Worm (Caenorhabditis elegans) whole organism, L2 larva: Measurements from ENCODE around the gene oma-2.

Source experiments
- C34F6.9 ChIP-seq: fragments of 150-350 bp; optimal IDR thresholded peaks from 2 replicates; lab custom pipeline; 2014; ENCODE audit warnings: missing biosample characterization, missing genetic modification characterization
- F13H6.1 ChIP-seq: sonication (generic microtip); optimal IDR thresholded peaks from 2 replicates; lab custom pipeline; 2016; ENCODE audit warnings: missing genetic modification characterization, missing compliant biosample characterization
- R02D3.7 ChIP-seq: fragments of 150-350 bp; optimal IDR thresholded peaks from 2 replicates; lab custom pipeline; 2014; ENCODE audit warnings: missing biosample characterization, missing genetic modification characterization
- Y55F3AM.14 ChIP-seq: fragments of 200-800 bp; sonication (Bioruptor generic); optimal IDR thresholded peaks from 2 replicates; lab custom pipeline; 2018; ENCODE audit warnings: mild to moderate bottlenecking, missing genetic modification characterization, missing compliant biosample characterization
- ZK546.5 ChIP-seq: sonication (generic microtip); optimal IDR thresholded peaks from 2 replicates; lab custom pipeline; 2017; ENCODE audit warnings: missing biosample characterization, missing genetic modification characterization
- alr-1 ChIP-seq: fragments of 150-350 bp; optimal IDR thresholded peaks from 2 replicates; lab custom pipeline; 2014; ENCODE audit warnings: missing biosample characterization, missing genetic modification characterization
- ama-1 ChIP-seq: fragments of 150-350 bp; optimal IDR thresholded peaks from 2 replicates; lab custom pipeline; 2018; ENCODE audit warnings: inconsistent platforms
- blmp-1 ChIP-seq: sonication (generic microtip); optimal IDR thresholded peaks from 2 replicates; lab custom pipeline; 2017; ENCODE audit warnings: missing genetic modification characterization, mild to moderate bottlenecking, missing compliant biosample characterization, antibody characterized with exemption, moderate library complexity; ENCODE audit not compliant: insufficient read depth
- ceh-16 ChIP-seq: fragments of 150-350 bp; optimal IDR thresholded peaks from 2 replicates; lab custom pipeline; 2014; ENCODE audit warnings: missing biosample characterization, missing genetic modification characterization
- ceh-82 ChIP-seq: fragments of 150-350 bp; optimal IDR thresholded peaks from 2 replicates; lab custom pipeline; 2014; ENCODE audit warnings: missing biosample characterization, missing genetic modification characterization
- crh-2 ChIP-seq: sonication (generic microtip); optimal IDR thresholded peaks from 2 replicates; lab custom pipeline; 2017; ENCODE audit warnings: missing biosample characterization, missing genetic modification characterization
- egl-27 ChIP-seq: sonication (generic microtip); optimal IDR thresholded peaks from 3 replicates; lab custom pipeline; 2017; ENCODE audit warnings: missing biosample characterization, missing genetic modification reagents, missing genetic modification characterization
- elt-1 ChIP-seq: fragments of 150-350 bp; optimal IDR thresholded peaks from 2 replicates; lab custom pipeline; 2014; ENCODE audit warnings: missing biosample characterization, missing genetic modification characterization
- elt-3 ChIP-seq: sonication (generic microtip); optimal IDR thresholded peaks from 2 replicates; lab custom pipeline; 2017; ENCODE audit warnings: missing biosample characterization, missing genetic modification characterization
- fos-1 ChIP-seq: fragments of 150-350 bp; optimal IDR thresholded peaks from 2 replicates; lab custom pipeline; 2014; ENCODE audit warnings: missing biosample characterization, missing genetic modification characterization
- gmeb-1 ChIP-seq: fragments of 150-350 bp; optimal IDR thresholded peaks from 2 replicates; lab custom pipeline; 2014; ENCODE audit warnings: missing biosample characterization, missing genetic modification characterization
- lin-13 ChIP-seq: fragments of 150-350 bp; optimal IDR thresholded peaks from 2 replicates; lab custom pipeline; 2014; ENCODE audit warnings: missing biosample characterization, missing genetic modification reagents, missing genetic modification characterization
- mbf-1 ChIP-seq: sonication (generic microtip); optimal IDR thresholded peaks from 2 replicates; lab custom pipeline; 2017; ENCODE audit warnings: missing biosample characterization, missing genetic modification characterization
- nhr-11 ChIP-seq: fragments of 150-350 bp; optimal IDR thresholded peaks from 2 replicates; lab custom pipeline; 2014; ENCODE audit warnings: missing biosample characterization, missing genetic modification characterization
- nhr-12 ChIP-seq: fragments of 150-350 bp; optimal IDR thresholded peaks from 2 replicates; lab custom pipeline; 2014; ENCODE audit warnings: missing biosample characterization, missing genetic modification characterization
- nhr-129 ChIP-seq: fragments of 150-350 bp; optimal IDR thresholded peaks from 2 replicates; lab custom pipeline; 2014; ENCODE audit warnings: missing biosample characterization, missing genetic modification characterization
- nhr-21 ChIP-seq: fragments of 150-350 bp; optimal IDR thresholded peaks from 2 replicates; lab custom pipeline; 2014; ENCODE audit warnings: missing biosample characterization, missing genetic modification characterization
- nhr-23 ChIP-seq: fragments of 150-350 bp; optimal IDR thresholded peaks from 2 replicates; lab custom pipeline; 2014; ENCODE audit warnings: missing biosample characterization, missing genetic modification reagents, missing genetic modification characterization
- nhr-237 ChIP-seq: fragments of 150-350 bp; optimal IDR thresholded peaks from 2 replicates; lab custom pipeline; 2014; ENCODE audit warnings: missing biosample characterization, missing genetic modification characterization
- nhr-25 ChIP-seq: fragments of 150-350 bp; sonication (generic microtip); optimal IDR thresholded peaks from 3 replicates; lab custom pipeline; 2014; ENCODE audit warnings: missing biosample characterization, missing genetic modification characterization
- nhr-6 ChIP-seq: fragments of 150-350 bp; optimal IDR thresholded peaks from 2 replicates; lab custom pipeline; 2014; ENCODE audit warnings: missing biosample characterization, missing genetic modification characterization
- nhr-77 ChIP-seq: fragments of 150-350 bp; optimal IDR thresholded peaks from 2 replicates; lab custom pipeline; 2014; ENCODE audit warnings: missing biosample characterization, missing genetic modification characterization
- sma-3 ChIP-seq: sonication (generic microtip); optimal IDR thresholded peaks from 2 replicates; lab custom pipeline; 2016; ENCODE audit warnings: missing genetic modification reagents, missing genetic modification characterization, missing compliant biosample characterization
- sma-9 ChIP-seq, 2 experiments: fragments of 150-350 bp in 1 of 2; sonication (generic microtip) in 1 of 2; optimal IDR thresholded peaks; 2 replicates each; lab custom pipeline; 2014 to 2016; ENCODE audit warnings: missing genetic modification characterization in 2 of 2, mild to moderate bottlenecking in 1 of 2, missing biosample characterization in 1 of 2, missing compliant biosample characterization in 1 of 2, missing genetic modification reagents in 1 of 2, moderate library complexity in 1 of 2
- unc-55 ChIP-seq: fragments of 150-350 bp; sonication (generic microtip); optimal IDR thresholded peaks from 3 replicates; lab custom pipeline; 2014; ENCODE audit warnings: missing biosample characterization, missing genetic modification reagents, missing genetic modification characterization
- unc-62 ChIP-seq: fragments of 150-350 bp; optimal IDR thresholded peaks from 2 replicates; lab custom pipeline; 2014; ENCODE audit warnings: missing biosample characterization, missing genetic modification reagents, missing genetic modification characterization
- zag-1 ChIP-seq: fragments of 150-350 bp; optimal IDR thresholded peaks from 2 replicates; lab custom pipeline; 2014; ENCODE audit warnings: missing biosample characterization, missing genetic modification characterization
- ztf-1 ChIP-seq: fragments of 200-800 bp; sonication (Bioruptor generic); conservative IDR thresholded peaks from 2 replicates; pipeline ENCODE4 v1.3.6; 2022; ENCODE audit warnings: missing genetic modification characterization, missing compliant biosample characterization
- ztf-11 ChIP-seq: sonication (generic microtip); optimal IDR thresholded peaks from 2 replicates; lab custom pipeline; 2017; ENCODE audit warnings: missing biosample characterization, missing genetic modification characterization
- ztf-4 ChIP-seq: fragments of 150-350 bp; optimal IDR thresholded peaks from 2 replicates; lab custom pipeline; 2014; ENCODE audit warnings: missing biosample characterization, missing genetic modification characterization

The oma-2 gene

DNA sequence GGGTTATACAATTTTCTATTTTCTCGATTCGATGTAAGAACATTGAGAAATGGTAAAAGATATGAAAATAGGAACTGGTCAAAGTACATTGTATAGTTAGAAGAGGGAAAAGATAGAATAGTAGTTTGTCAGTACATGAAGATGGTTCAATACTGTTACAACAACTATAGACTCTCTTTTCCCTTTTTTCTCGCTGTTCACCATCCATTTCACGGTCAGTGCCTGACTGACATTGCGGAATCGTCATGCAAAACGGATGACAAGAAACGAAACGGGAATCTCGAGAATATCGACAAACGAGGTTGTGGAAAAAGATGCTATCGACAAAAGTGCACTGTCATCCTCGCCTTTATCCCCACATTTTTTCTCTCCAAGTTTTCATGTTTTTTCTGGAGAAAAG, 14.4 kb downstream of the oma-2 start:
- TF ChIP-seq mbf-1 (tag; lab: Kevin White, UChicago) (no peak), nhr-21 (tag; lab: Kevin White, UChicago) (peak; percentile 11), nhr-129 (tag; lab: Kevin White, UChicago) (peak; percentile 38), blmp-1 (tag; lab: Kevin White, UChicago) (peak; percentile 56), Y55F3AM.14 (GFP tag; lab: Kevin White, UChicago) (no peak), elt-1 (tag; lab: Kevin White, UChicago) (peak; percentile 9), nhr-11 (no peak), ztf-1 (GFP tag; lab: Robert Waterston, UW) (no peak), sma-9 (GFP tag; optimal IDR thresholded peaks at IDR 0.05; lab: Kevin White, UChicago) (peak; percentile 44), sma-9 (tag; optimal IDR thresholded peaks at IDR 0.05; lab: Kevin White, UChicago) (no peak)

- no peak for TF ChIP-seq fos-1 (tag; lab: Kevin White, UChicago)
- peak; percentile 71 for TF ChIP-seq nhr-25
- TF ChIP-seq egl-27: peak; percentile 40
- TF ChIP-seq alr-1 (tag; lab: Kevin White, UChicago): no peak
- TF ChIP-seq ama-1: no peak
- no peak for TF ChIP-seq nhr-6 (tag; lab: Kevin White, UChicago)
- TF ChIP-seq gmeb-1 (tag; lab: Kevin White, UChicago): no peak
- TF ChIP-seq ceh-16 (tag; lab: Kevin White, UChicago): peak; percentile 81
- no peak for TF ChIP-seq zag-1 (tag; lab: Kevin White, UChicago)
- TF ChIP-seq nhr-21 (tag; lab: Kevin White, UChicago): peak; percentile 44
- TF ChIP-seq sma-3 (GFP tag; lab: Kevin White, UChicago): peak; percentile 21
- TF ChIP-seq crh-2 (tag; lab: Kevin White, UChicago): peak; percentile 4
- peak; percentile 15 for TF ChIP-seq sma-9 (GFP tag; optimal IDR thresholded peaks at IDR 0.05; lab: Kevin White, UChicago)
- no peak for TF ChIP-seq sma-9 (tag; optimal IDR thresholded peaks at IDR 0.05; lab: Kevin White, UChicago)
- no peak for TF ChIP-seq elt-1 (tag; lab: Kevin White, UChicago)
- no peak for TF ChIP-seq F13H6.1
Observed at ce11 chrV:8044957-8045356, 15.7 kb downstream of the oma-2 start.

DNA sequence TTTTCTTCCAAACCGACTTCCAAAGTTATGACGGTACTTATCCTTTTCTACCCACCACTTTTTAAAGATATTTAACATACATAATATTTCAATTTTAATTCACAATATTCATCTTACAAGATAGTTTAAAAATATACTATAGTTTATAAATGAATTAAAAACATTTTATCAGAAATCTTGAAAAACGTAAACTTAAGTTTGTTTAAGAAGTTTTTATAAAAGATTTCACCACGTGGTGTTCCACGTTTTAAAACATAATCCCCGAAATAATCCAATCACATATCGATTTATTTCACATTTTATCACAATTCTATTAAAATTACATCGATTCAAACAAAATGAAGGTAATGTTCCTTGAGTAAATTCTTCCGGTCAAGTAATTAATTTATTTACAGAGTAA, 17.5 kb downstream of the oma-2 start, which contains the start of gene ZC513.3:
Gene ZC513.3 (plus strand): TSS at position 301 of the 400 bp plus-strand sequence.
- TF ChIP-seq elt-1 (tag; lab: Kevin White, UChicago) (no peak), F13H6.1 (no peak), ztf-11 (tag; lab: Kevin White, UChicago) (no peak), nhr-77 (tag; lab: Kevin White, UChicago) (no peak), gmeb-1 (tag; lab: Kevin White, UChicago) (no peak), unc-62 (GFP tag; lab: Kevin White, UChicago) (no peak), ceh-82 (no peak), ZK546.5 (tag; lab: Kevin White, UChicago) (no peak), lin-13 (no peak), nhr-129 (tag; lab: Kevin White, UChicago) (no peak), elt-3 (tag; lab: Kevin White, UChicago) (no peak)

DNA sequence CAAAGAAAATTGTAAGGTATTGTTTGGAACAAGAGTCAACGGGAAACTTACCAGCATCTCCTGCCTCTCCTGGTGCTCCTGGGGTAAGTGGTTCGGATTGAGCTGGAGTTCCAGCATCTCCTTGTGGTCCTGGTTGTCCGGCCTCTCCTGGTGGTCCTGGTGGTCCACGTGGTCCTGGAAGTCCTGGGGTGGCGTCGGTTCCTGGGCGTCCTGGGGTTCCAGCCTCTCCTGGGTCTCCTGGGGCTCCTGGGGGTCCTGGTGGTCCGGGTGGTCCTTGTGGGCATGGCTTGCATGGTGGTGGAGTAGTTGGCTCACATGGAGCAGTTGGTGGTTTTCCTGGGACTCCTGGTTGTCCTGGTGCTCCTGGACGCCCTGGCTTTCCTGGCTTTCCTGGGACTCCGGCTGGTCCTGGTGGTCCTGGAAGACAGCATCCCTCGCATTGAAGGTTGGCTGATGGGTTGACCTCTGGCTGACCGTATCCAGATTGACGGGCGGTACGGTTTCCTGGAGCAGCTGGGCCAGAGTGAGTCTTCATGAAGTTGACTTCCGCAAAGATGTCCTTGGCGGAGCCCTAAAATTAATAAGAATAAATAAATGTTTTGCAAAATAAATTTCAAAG, 20.9 kb downstream of the oma-2 start:
- TF ChIP-seq ztf-11 (tag; lab: Kevin White, UChicago) (no peak), nhr-12 (tag; lab: Kevin White, UChicago) (no peak), C34F6.9 (tag; lab: Kevin White, UChicago) (no peak), nhr-237 (no peak), unc-55 (no peak), Y55F3AM.14 (GFP tag; lab: Kevin White, UChicago) (no peak), ama-1 (no peak), ZK546.5 (tag; lab: Kevin White, UChicago) (no peak), nhr-6 (tag; lab: Kevin White, UChicago) (no peak), ceh-82 (no peak), ztf-1 (GFP tag; lab: Robert Waterston, UW) (no peak), nhr-23 (tag; lab: Kevin White, UChicago) (no peak), ztf-4 (no peak), R02D3.7 (tag; lab: Kevin White, UChicago) (no peak), zag-1 (tag; lab: Kevin White, UChicago) (no peak), F13H6.1 (no peak), lin-13 (no peak), elt-3 (tag; lab: Kevin White, UChicago) (no peak)
